Fruit fly (Drosophila melanogaster) whole organism, wandering third instar larva: Measurements from ENCODE around the gene osp.

Experiments used
- Dfd ChIP-seq: fragments of >200 bp; optimal IDR thresholded peaks from 2 replicates; lab custom pipeline; 2017; ENCODE audit warnings: missing biosample characterization, missing genetic modification characterization
- Dif ChIP-seq: fragments of 200-275, 200-300 bp; sonication (Bioruptor generic); optimal IDR thresholded peaks from 2 replicates; lab custom pipeline; 2018; ENCODE audit warnings: missing biosample characterization, missing genetic modification characterization; ENCODE audit not compliant: partially characterized antibody
- Hr78 ChIP-seq: fragments of >200 bp; optimal IDR thresholded peaks from 2 replicates; lab custom pipeline; 2017; ENCODE audit warnings: missing biosample characterization, missing genetic modification characterization
- Jra ChIP-seq: sonication (Bioruptor generic); optimal IDR thresholded peaks from 2 replicates; lab custom pipeline; 2016; ENCODE audit warnings: missing biosample characterization, missing genetic modification characterization
- Sp1 ChIP-seq: fragments of 200-800 bp; sonication (Bioruptor generic); optimal IDR thresholded peaks from 3 replicates; lab custom pipeline; 2019; ENCODE audit warnings: missing biosample characterization, mild to moderate bottlenecking, missing genetic modification characterization, moderate library complexity
- br ChIP-seq: fragments of 200-800 bp; sonication (Bioruptor generic); optimal IDR thresholded peaks from 2 replicates; lab custom pipeline; 2016; ENCODE audit warnings: missing biosample characterization, missing genetic modification characterization
- brk ChIP-seq: fragments of 200-800 bp; sonication (Bioruptor generic); optimal IDR thresholded peaks from 2 replicates; lab custom pipeline; 2016; ENCODE audit warnings: missing biosample characterization, mild to moderate bottlenecking, missing genetic modification characterization
- h ChIP-seq: fragments of 200-800 bp; sonication (Bioruptor generic); optimal IDR thresholded peaks from 3 replicates; lab custom pipeline; 2016; ENCODE audit warnings: missing biosample characterization, mild to moderate bottlenecking, missing genetic modification characterization
- lola ChIP-seq: fragments of >200 bp; optimal IDR thresholded peaks from 2 replicates; lab custom pipeline; 2017; ENCODE audit warnings: missing biosample characterization, missing genetic modification characterization
- pan ChIP-seq: fragments of >200 bp; optimal IDR thresholded peaks from 2 replicates; lab custom pipeline; 2017
- usp ChIP-seq: fragments of >200 bp; optimal IDR thresholded peaks from 2 replicates; lab custom pipeline; 2017; ENCODE audit warnings: missing biosample characterization, missing genetic modification characterization

dm6 chr2L:14570843-14571242, 118.3 kb downstream of the osp start:
- TF ChIP-seq Dfd (GFP tag; lab: Kevin White, UChicago), result no peak
- no peak for TF ChIP-seq usp (GFP tag; lab: Kevin White, UChicago)
- TF ChIP-seq Hr78, result no peak
- TF ChIP-seq Sp1 (GFP tag; lab: Kevin White, UChicago), result no peak
- no peak for TF ChIP-seq pan
- no peak for TF ChIP-seq brk (GFP tag; lab: Kevin White, UChicago)
- no peak for TF ChIP-seq h (GFP tag; lab: Kevin White, UChicago)
- TF ChIP-seq lola (GFP tag; lab: Kevin White, UChicago), result no peak
- TF ChIP-seq Jra (GFP tag; lab: Kevin White, UChicago), result no peak
- TF ChIP-seq br (GFP tag; lab: Kevin White, UChicago), result no peak
- TF ChIP-seq Dif (GFP tag; lab: Kevin White, UChicago), result no peak
